Fruit fly (Drosophila melanogaster) whole organism, prepupa: Measurements from ENCODE around the gene ND-MNLL.

Source experiments
- Gug ChIP-seq: fragments of 200-800 bp; sonication (Bioruptor generic); IDR thresholded peaks from 2 replicates; pipeline ENCODE4 v1.3.6; 2022; ENCODE audit warnings: missing biosample characterization, missing genetic modification characterization
- Lpt ChIP-seq: fragments of 200-800 bp; sonication (Bioruptor generic); optimal IDR thresholded peaks from 3 replicates; lab custom pipeline; 2016; ENCODE audit warnings: missing biosample characterization, missing genetic modification characterization

dm6 chrX:7873172-7873930, 20.2 kb downstream of the ND-MNLL start, which contains the start of gene dec:
- no peak for TF ChIP-seq Gug (GFP tag; lab: Robert Waterston, UW)
- no peak for TF ChIP-seq Lpt (GFP tag; lab: Kevin White, UChicago)
